Fruit fly (Drosophila melanogaster) whole organism, embryonic: ENCODE results near the gene mino.

Experiments
- Adf1 ChIP-seq: fragments of 200-800 bp; sonication (Bioruptor generic); IDR thresholded peaks from 2 replicates; pipeline ENCODE4 v1.3.6; 2022; ENCODE audit warnings: missing biosample characterization, missing genetic modification characterization
- CG10366 ChIP-seq: fragments of 200-800 bp; sonication (Bioruptor generic); IDR thresholded peaks from 2 replicates; pipeline ENCODE4 v1.3.6; 2022; ENCODE audit warnings: missing biosample characterization, missing genetic modification characterization
- CG10431 ChIP-seq: fragments of 200-800 bp; sonication (Bioruptor generic); optimal IDR thresholded peaks from 3 replicates; lab custom pipeline; 2018; ENCODE audit warnings: missing biosample characterization, mild to moderate bottlenecking, missing genetic modification characterization
- CG10543 ChIP-seq: fragments of 200-800 bp; sonication (Bioruptor generic); optimal IDR thresholded peaks from 3 replicates; lab custom pipeline; 2017; ENCODE audit warnings: missing biosample characterization, mild to moderate bottlenecking, missing genetic modification characterization, moderate library complexity
- CG11085 ChIP-seq: fragments of 200-800 bp; sonication (Bioruptor generic); IDR thresholded peaks from 2 replicates; pipeline ENCODE4 v1.3.6; 2022; ENCODE audit warnings: missing biosample characterization, missing genetic modification characterization
- CG12769 ChIP-seq: fragments of 200-800 bp; sonication (Bioruptor generic); optimal IDR thresholded peaks from 2 replicates; lab custom pipeline; 2019; ENCODE audit warnings: missing biosample characterization, mild to moderate bottlenecking, missing genetic modification characterization, moderate library complexity
- CG13424 ChIP-seq: fragments of 200-800 bp; sonication (Bioruptor generic); optimal IDR thresholded peaks from 2 replicates; lab custom pipeline; 2019; ENCODE audit warnings: missing biosample characterization, mild to moderate bottlenecking, missing genetic modification characterization, moderate library complexity
- CG13775 ChIP-seq: fragments of 200-800 bp; sonication (Bioruptor generic); optimal IDR thresholded peaks from 3 replicates; lab custom pipeline; 2017; ENCODE audit warnings: missing biosample characterization, mild to moderate bottlenecking, missing genetic modification characterization
- CG13894 ChIP-seq: fragments of 200-800 bp; sonication (Bioruptor generic); optimal IDR thresholded peaks from 3 replicates; lab custom pipeline; 2018; ENCODE audit warnings: missing biosample characterization, mild to moderate bottlenecking, missing genetic modification characterization, moderate library complexity
- CG14965 ChIP-seq: fragments of 200-800 bp; sonication (Bioruptor generic); optimal IDR thresholded peaks from 2 replicates; lab custom pipeline; 2016; ENCODE audit warnings: missing biosample characterization, missing genetic modification characterization, borderline replicate concordance
- CG1529 ChIP-seq: fragments of 200-800 bp; sonication (Bioruptor generic); optimal IDR thresholded peaks from 3 replicates; lab custom pipeline; 2018; ENCODE audit warnings: missing biosample characterization, missing genetic modification characterization
- CG15514 ChIP-seq: fragments of 200-800 bp; sonication (Bioruptor generic); optimal IDR thresholded peaks from 3 replicates; lab custom pipeline; 2017; ENCODE audit warnings: missing biosample characterization, missing genetic modification characterization, mild to moderate bottlenecking, moderate library complexity, missing genetic modification reagents
- CG2199 ChIP-seq: fragments of 200-800 bp; sonication (Bioruptor generic); IDR thresholded peaks from 3 replicates; pipeline ENCODE4 v1.3.6; 2022; ENCODE audit warnings: missing biosample characterization, missing genetic modification characterization
- CG2678 ChIP-seq: fragments of 200-800 bp; sonication (Bioruptor generic); optimal IDR thresholded peaks from 3 replicates; lab custom pipeline; 2019; ENCODE audit warnings: missing biosample characterization, mild to moderate bottlenecking, missing genetic modification characterization, moderate library complexity
- CG2889 ChIP-seq: fragments of 200-800 bp; sonication (Bioruptor generic); IDR thresholded peaks from 3 replicates; pipeline ENCODE4 v1.3.6; 2022; ENCODE audit warnings: missing biosample characterization, missing genetic modification characterization
- CG3281 ChIP-seq: fragments of 200-800 bp; sonication (Bioruptor generic); optimal IDR thresholded peaks from 3 replicates; lab custom pipeline; 2017; ENCODE audit warnings: missing biosample characterization, mild to moderate bottlenecking, missing genetic modification characterization
- CG6175 ChIP-seq: fragments of 200-800 bp; sonication (Bioruptor generic); IDR thresholded peaks from 3 replicates; pipeline ENCODE4 v1.3.6; 2022; ENCODE audit warnings: missing biosample characterization, missing genetic modification characterization
- CG7839 ChIP-seq: fragments of 200-800 bp; sonication (Bioruptor generic); optimal IDR thresholded peaks from 3 replicates; lab custom pipeline; 2018; ENCODE audit warnings: missing biosample characterization, mild to moderate bottlenecking, missing genetic modification characterization, moderate library complexity
- D19B ChIP-seq: fragments of 200-800 bp; sonication (Bioruptor generic); optimal IDR thresholded peaks from 2 replicates; lab custom pipeline; 2017; ENCODE audit warnings: missing biosample characterization, mild to moderate bottlenecking, missing genetic modification characterization
- Deaf1 ChIP-seq: fragments of 200-800 bp; optimal IDR thresholded peaks from 3 replicates; lab custom pipeline; 2019; ENCODE audit warnings: missing biosample characterization, mild to moderate bottlenecking, missing genetic modification characterization, moderate library complexity
- Jarid2 ChIP-seq: fragments of 200-800 bp; sonication (Bioruptor generic); optimal IDR thresholded peaks from 3 replicates; lab custom pipeline; 2017; ENCODE audit warnings: mild to moderate bottlenecking, missing biosample characterization, missing genetic modification reagents, missing genetic modification characterization
- Med ChIP-seq: fragments of 200-800 bp; sonication (Bioruptor generic); peaks from one replicate; lab custom pipeline; 2016; ENCODE audit warnings: missing biosample characterization, missing genetic modification characterization, mild to moderate bottlenecking, inconsistent platforms, moderate library complexity
- Meics ChIP-seq: fragments of 200-800 bp; sonication (Bioruptor generic); optimal IDR thresholded peaks from 2 replicates; lab custom pipeline; 2017; ENCODE audit warnings: missing biosample characterization, mild to moderate bottlenecking, missing genetic modification characterization
- Usf ChIP-seq: fragments of 200-800 bp; sonication (Bioruptor generic); optimal IDR thresholded peaks from 2 replicates; lab custom pipeline; 2017; ENCODE audit warnings: missing genotype, missing biosample characterization, missing genetic modification characterization
- bowl ChIP-seq: fragments of 200-800 bp; sonication (Bioruptor generic); IDR thresholded peaks from 2 replicates; pipeline ENCODE4 v1.3.6; 2022; ENCODE audit warnings: missing biosample characterization, missing genetic modification characterization
- bsh ChIP-seq, 2 experiments: fragments of 200-800 bp; sonication (Bioruptor generic); optimal IDR thresholded peaks; 2 replicates each; lab custom pipeline; 2017 to 2018; ENCODE audit warnings: mild to moderate bottlenecking in 2 of 2, missing biosample characterization in 2 of 2, missing genetic modification characterization in 2 of 2, moderate library complexity in 1 of 2
- chn ChIP-seq: fragments of 200-800 bp; sonication (Bioruptor generic); optimal IDR thresholded peaks from 2 replicates; lab custom pipeline; 2016; ENCODE audit warnings: missing biosample characterization, missing genetic modification characterization
- exex ChIP-seq: fragments of 200-800 bp; sonication (Bioruptor generic); optimal IDR thresholded peaks from 4 replicates; lab custom pipeline; 2018; ENCODE audit warnings: missing biosample characterization, mild to moderate bottlenecking, missing genetic modification characterization, moderate library complexity
- gcm2 ChIP-seq: fragments of 200-800 bp; sonication (Bioruptor generic); optimal IDR thresholded peaks from 2 replicates; lab custom pipeline; 2016; ENCODE audit warnings: missing biosample characterization, missing genetic modification characterization
- gsb-n ChIP-seq: fragments of 200-800 bp; sonication (Bioruptor generic); optimal IDR thresholded peaks from 3 replicates; lab custom pipeline; 2018; ENCODE audit warnings: missing biosample characterization, mild to moderate bottlenecking, missing genetic modification characterization
- her ChIP-seq: fragments of 200-800 bp; sonication (Bioruptor generic); optimal IDR thresholded peaks from 2 replicates; lab custom pipeline; 2016; ENCODE audit warnings: missing biosample characterization, missing genetic modification characterization
- insv ChIP-seq, 2 experiments: fragments of 200-800 bp; sonication (Bioruptor generic); optimal IDR thresholded peaks; 3 replicates each; lab custom pipeline; 2016 to 2018; ENCODE audit warnings: missing biosample characterization in 2 of 2, missing genetic modification characterization in 2 of 2
- ken ChIP-seq: fragments of 200-800 bp; sonication (Bioruptor generic); IDR thresholded peaks from 3 replicates; pipeline ENCODE4 v1.3.6; 2022; ENCODE audit warnings: missing biosample characterization, missing genetic modification characterization
- lab ChIP-seq: fragments of 200-800 bp; sonication (Bioruptor generic); optimal IDR thresholded peaks from 3 replicates; lab custom pipeline; 2017; ENCODE audit warnings: missing biosample characterization, missing genetic modification characterization, mild to moderate bottlenecking, moderate library complexity, missing genetic modification reagents
- lov ChIP-seq, 2 experiments: fragments of 200-800 bp in 1 of 2; fragments of >200 bp in 1 of 2; sonication (Bioruptor generic) in 1 of 2; IDR thresholded peaks in 1 of 2; optimal IDR thresholded peaks in 1 of 2; 2 replicates in 1 of 2; 3 replicates in 1 of 2; pipeline versions ENCODE4 v1.3.6 to Lab custom; 2017 to 2022; ENCODE audit warnings: missing biosample characterization in 1 of 2, missing genetic modification characterization in 1 of 2
- mirr ChIP-seq: fragments of 200-800 bp; sonication (Bioruptor generic); optimal IDR thresholded peaks from 3 replicates; lab custom pipeline; 2018; ENCODE audit warnings: missing biosample characterization, mild to moderate bottlenecking, missing genetic modification characterization
- nom ChIP-seq: fragments of 200-800 bp; sonication (Bioruptor generic); optimal IDR thresholded peaks from 2 replicates; lab custom pipeline; 2017; ENCODE audit warnings: missing biosample characterization, missing genetic modification characterization, mild to moderate bottlenecking, moderate library complexity, missing genetic modification reagents
- org-1 ChIP-seq: fragments of 200-800 bp; sonication (Bioruptor generic); optimal IDR thresholded peaks from 2 replicates; lab custom pipeline; 2017; ENCODE audit warnings: missing biosample characterization, missing genetic modification characterization
- pnt ChIP-seq: fragments of 200-800 bp; sonication (Bioruptor generic); optimal IDR thresholded peaks from 3 replicates; lab custom pipeline; 2016; ENCODE audit warnings: missing biosample characterization, missing genetic modification characterization
- pzg ChIP-seq: fragments of 200-800 bp; sonication (Bioruptor generic); optimal IDR thresholded peaks from 3 replicates; lab custom pipeline; 2018; ENCODE audit warnings: missing biosample characterization, mild to moderate bottlenecking, missing genetic modification characterization, moderate library complexity
- rib ChIP-seq: fragments of 200-800 bp; sonication (Bioruptor generic); IDR thresholded peaks from 2 replicates; pipeline ENCODE4 v1.3.6; 2022; ENCODE audit warnings: missing biosample characterization, missing genetic modification characterization
- schlank ChIP-seq: fragments of 200-800 bp; sonication (Bioruptor generic); optimal IDR thresholded peaks from 2 replicates; lab custom pipeline; 2018; ENCODE audit warnings: missing biosample characterization, mild to moderate bottlenecking, missing genetic modification characterization
- seq ChIP-seq: fragments of 200-800 bp; sonication (Bioruptor generic); IDR thresholded peaks from 2 replicates; pipeline ENCODE4 v1.3.6; 2022; ENCODE audit warnings: missing biosample characterization, missing genetic modification characterization
- shn ChIP-seq: fragments of 200-800 bp; sonication (Bioruptor generic); optimal IDR thresholded peaks from 3 replicates; lab custom pipeline; 2016; ENCODE audit warnings: missing biosample characterization, missing genetic modification characterization
- sim ChIP-seq: fragments of 200-800 bp; sonication (Bioruptor generic); IDR thresholded peaks from 2 replicates; pipeline ENCODE4 v1.3.6; 2022; ENCODE audit warnings: missing biosample characterization, missing genetic modification characterization
- slp2 ChIP-seq: fragments of 200-800 bp; sonication (Bioruptor generic); optimal IDR thresholded peaks from 2 replicates; lab custom pipeline; 2016; ENCODE audit warnings: missing biosample characterization, missing genetic modification characterization
- unc-4 ChIP-seq: fragments of 200-800 bp; sonication (Bioruptor generic); IDR thresholded peaks from 2 replicates; pipeline ENCODE4 v1.3.6; 2022; ENCODE audit warnings: missing biosample characterization, missing genetic modification characterization; ENCODE audit not compliant: partially characterized antibody

mino gene

DNA sequence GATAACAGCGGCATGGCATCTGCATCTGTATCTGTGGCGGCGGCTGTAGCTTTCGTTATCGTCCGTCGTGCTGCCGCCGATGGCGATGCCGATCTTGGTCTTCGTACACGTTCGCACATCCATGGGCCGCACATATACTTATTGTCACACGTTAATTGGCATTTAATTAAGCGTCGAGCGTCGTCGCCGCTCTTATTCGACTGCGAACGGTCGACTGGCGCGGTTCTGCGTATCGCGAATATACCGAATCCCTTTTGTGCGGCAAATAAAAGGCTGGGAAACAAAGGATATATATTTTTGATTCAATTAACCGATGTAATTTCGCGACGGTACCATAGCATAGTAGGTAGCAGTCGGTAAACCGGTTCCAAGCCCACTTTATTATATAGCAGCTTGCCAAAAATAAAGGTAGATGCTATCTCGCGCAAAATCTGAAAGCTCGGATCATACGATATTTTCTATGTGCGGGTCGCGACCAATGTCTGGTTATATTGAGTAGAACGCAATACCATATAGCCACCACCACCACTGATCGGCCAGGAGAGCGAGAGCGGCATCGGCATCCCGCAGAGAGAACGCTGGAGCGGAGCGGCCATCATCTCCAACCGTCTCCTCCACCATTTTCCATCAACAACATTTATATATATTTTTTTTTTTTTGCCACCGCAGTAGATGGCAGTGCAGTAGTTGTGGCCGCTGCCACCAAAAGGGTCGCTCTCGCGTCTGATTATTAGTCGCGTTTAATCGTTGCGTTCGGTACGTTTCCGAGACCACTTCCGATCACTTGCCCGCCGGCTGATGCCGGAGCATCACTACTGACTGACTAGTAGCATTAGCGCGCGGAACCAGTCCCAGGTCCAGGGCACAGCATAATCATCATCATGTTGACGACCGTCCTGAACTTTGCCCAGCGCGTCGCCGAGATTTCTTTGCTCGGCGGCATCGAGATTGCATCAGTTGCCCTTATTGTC is at the start of gene mino (continued):
- TF ChIP-seq gcm2 (GFP tag; lab: Kevin White, UChicago) (no peak), CG2678 (tag; lab: Kevin White, UChicago) (peak; percentile 28), chn (no peak), gsb-n (tag; lab: Kevin White, UChicago) (no peak), Adf1 (GFP tag; lab: Robert Waterston, UW) (peak; percentile 40; the same call in 1 of the 2 replicates), CG13424 (tag; lab: Kevin White, UChicago) (no peak), nom (GFP tag; lab: Kevin White, UChicago) (peak; percentile 94), CG10543 (GFP tag; lab: Kevin White, UChicago) (peak; percentile 83), bowl (no peak), her (GFP tag; lab: Kevin White, UChicago) (no peak), exex (tag; lab: Kevin White, UChicago) (peak; percentile 92), mirr (peak; percentile 15), ken (GFP tag; lab: Robert Waterston, UW) (0 out of 3 replicates have a peak, but pooled peaks have one; percentile 21), bsh (GFP tag; optimal IDR thresholded peaks at IDR 0.05; lab: Kevin White, UChicago) (no peak), CG13894 (tag; lab: Kevin White, UChicago) (peak; percentile 99), pnt (GFP tag; lab: Kevin White, UChicago) (no peak), CG7839 (tag; lab: Kevin White, UChicago) (no peak), CG2889 (GFP tag; lab: Robert Waterston, UW) (no peak), D19B (GFP tag; lab: Kevin White, UChicago) (no peak), slp2 (GFP tag; lab: Kevin White, UChicago) (no peak), Deaf1 (tag; lab: Kevin White, UChicago) (peak; percentile 93), CG3281 (peak; percentile 34), CG15514 (GFP tag; lab: Kevin White, UChicago) (peak; percentile 68), seq (no peak), lov (optimal IDR thresholded peaks at IDR 0.05; lab: Kevin White, UChicago) (no peak), lov (GFP tag; IDR thresholded peaks at IDR 0.05; lab: Robert Waterston, UW) (no peak), CG12769 (peak; percentile 23), CG10366 (GFP tag; lab: Robert Waterston, UW) (no peak), CG1529 (no peak), schlank (tag; lab: Kevin White, UChicago) (peak; percentile 3), rib (peak; percentile 33; the same call in 1 of the 2 replicates), unc-4 (GFP tag; lab: Robert Waterston, UW) (no peak), shn (GFP tag; lab: Kevin White, UChicago) (no peak), sim (no peak), Usf (no peak), CG14965 (GFP tag; lab: Kevin White, UChicago) (no peak), CG10431 (GFP tag; lab: Kevin White, UChicago) (no peak), CG13775 (peak; percentile 20), Jarid2 (GFP tag; lab: Kevin White, UChicago) (peak; percentile 17), org-1 (GFP tag; lab: Kevin White, UChicago) (no peak), Med (GFP tag; lab: Kevin White, UChicago) (peak; percentile 82), lab (GFP tag; lab: Kevin White, UChicago) (peak; percentile 21), CG6175 (0 out of 3 replicates have a peak, but pooled peaks have one; percentile 50), pzg (GFP tag; lab: Kevin White, UChicago) (no peak), CG11085 (GFP tag; lab: Robert Waterston, UW) (0 out of 2 replicates have a peak, but pooled peaks have one; percentile 9), Meics (GFP tag; lab: Kevin White, UChicago) (peak; percentile 24), CG2199 (GFP tag; lab: Robert Waterston, UW) (0 out of 3 replicates have a peak, but pooled peaks have one; percentile 40), insv (GFP tag; optimal IDR thresholded peaks at IDR 0.05; lab: Kevin White, UChicago) (no peak)
